Fruit fly (Drosophila melanogaster): ENCODE results near the gene c11.1.

Gene c11.1

DNA sequence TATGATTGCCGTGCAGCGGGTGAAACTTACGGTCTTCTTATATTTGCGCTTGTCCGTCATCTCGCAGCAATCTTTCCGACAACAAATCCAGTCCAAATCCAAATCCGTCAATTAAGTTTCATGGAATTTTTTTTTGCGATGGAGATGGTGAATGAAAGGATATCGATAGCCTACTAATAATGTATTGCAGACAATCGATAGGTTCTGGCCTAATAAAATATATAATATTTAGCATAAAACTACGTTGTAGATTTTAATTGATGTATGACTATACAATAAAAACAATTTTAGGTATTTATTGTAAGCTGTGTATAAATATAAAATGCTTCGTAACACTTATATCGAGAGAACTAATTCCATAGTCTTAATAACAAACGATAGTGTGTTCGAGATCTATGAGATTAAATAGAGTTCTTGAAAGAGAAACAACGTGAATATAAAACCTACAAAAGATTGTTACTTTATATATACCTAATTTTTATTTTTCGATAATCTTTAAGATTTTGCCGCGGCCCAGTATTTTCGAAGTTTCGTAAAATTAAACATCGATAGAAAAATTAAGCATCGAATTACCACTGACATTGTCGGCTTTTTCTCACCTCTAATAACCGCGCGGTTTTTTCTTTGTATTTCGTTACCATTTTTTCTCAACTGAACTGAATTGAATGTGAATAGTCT is 9.9 kb downstream of the c11.1 start, which contains the start of the genes Cfp1 and Aladin:
TSS of gene Cfp1 (minus strand) at position 131 of the 678 bp plus-strand sequence.
TSS of gene Aladin (plus strand) at position 584 of the 678 bp plus-strand sequence.
- TF ChIP-seq CTCF (optimal IDR thresholded peaks at IDR 0.05) (no peak), CG8478 (optimal IDR thresholded peaks at IDR 0.05) (no peak)

DNA sequence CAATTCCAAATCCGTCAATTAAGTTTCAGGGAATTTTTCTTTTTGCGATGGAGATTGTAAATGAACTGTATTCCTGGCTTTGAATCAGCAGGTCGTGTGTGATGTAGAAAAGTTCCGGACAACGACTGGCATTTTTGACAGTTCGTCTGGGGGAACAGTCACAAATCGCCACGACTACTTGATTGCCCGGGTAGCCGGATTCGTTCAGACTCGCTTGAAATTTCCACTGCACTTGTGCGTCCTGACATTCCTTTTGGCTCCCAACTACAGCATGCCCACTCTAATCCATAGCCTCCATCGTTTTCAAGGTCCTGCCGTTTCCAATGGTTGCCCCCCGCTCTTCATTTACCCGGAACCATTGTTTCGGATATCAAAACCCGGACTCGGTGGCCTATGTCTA is 13.1 kb downstream of the c11.1 start, which contains the start of gene CG17440:
TSS of gene CG17440 (minus strand) at position 101 of the 400 bp plus-strand sequence.
- TF ChIP-seq CG8478 (optimal IDR thresholded peaks at IDR 0.05) (no peak), CTCF (optimal IDR thresholded peaks at IDR 0.05) (no peak)

DNA sequence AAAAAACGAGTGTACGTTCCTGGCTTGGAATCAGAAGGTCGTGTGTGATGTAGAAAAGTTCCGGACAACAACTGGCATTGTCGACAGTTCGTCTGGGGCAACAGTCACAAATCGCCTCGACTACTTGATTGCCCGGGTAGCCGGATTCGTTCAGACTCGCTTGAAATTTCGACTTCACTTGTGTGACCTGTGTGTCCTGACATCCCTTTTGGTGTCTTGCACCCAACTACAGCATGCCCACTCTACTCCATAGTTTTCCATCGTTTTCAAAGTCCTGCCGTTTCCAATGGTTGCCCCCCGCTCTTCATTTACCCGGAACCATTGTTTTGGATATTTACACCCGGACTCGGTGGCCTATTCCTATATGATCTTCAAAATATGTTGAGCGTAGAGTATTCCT is 15.3 kb downstream of the c11.1 start, which contains the start of gene Erk7:
TSS of gene Erk7 (minus strand) at position 101 of the 400 bp plus-strand sequence.
- TF ChIP-seq CTCF (optimal IDR thresholded peaks at IDR 0.05) (no peak), CG8478 (optimal IDR thresholded peaks at IDR 0.05) (no peak)

DNA sequence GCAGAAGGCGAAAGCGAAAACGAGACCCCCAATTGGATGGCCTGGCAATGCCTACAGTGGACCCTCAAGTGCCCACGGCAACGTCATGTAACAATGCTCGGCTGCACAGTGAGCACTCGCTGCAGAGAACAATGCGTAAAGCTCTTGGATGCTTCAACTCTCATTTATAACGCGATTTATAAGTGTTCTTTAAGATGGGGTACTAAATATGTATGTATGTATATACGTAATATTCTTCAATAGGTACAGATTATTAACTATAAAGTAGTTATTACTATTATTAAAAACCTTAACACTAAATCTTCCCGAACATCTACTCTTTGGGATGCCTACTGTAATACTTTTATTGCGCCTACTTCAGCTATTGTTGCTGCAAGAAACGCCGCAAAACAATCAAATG is 16.8 kb downstream of the c11.1 start:
- TF ChIP-seq CG8478 (optimal IDR thresholded peaks at IDR 0.05), result no peak
- TF ChIP-seq CTCF (optimal IDR thresholded peaks at IDR 0.05), result no peak

- TF ChIP-seq CG8478 (optimal IDR thresholded peaks at IDR 0.05) (no peak), CTCF (optimal IDR thresholded peaks at IDR 0.05) (no peak)
These were observed 26.9 kb downstream of the c11.1 start, which contains the start of gene ric8a for dm6 chrX:9255964-9256520. Gene ric8a, plus strand, starts transcription at chrX:9256168.

- TF ChIP-seq CG8478 (optimal IDR thresholded peaks at IDR 0.05) (no peak), CTCF (optimal IDR thresholded peaks at IDR 0.05) (no peak)
These were observed 27.9 kb downstream of the c11.1 start for dm6 chrX:9255021-9255420.

DNA sequence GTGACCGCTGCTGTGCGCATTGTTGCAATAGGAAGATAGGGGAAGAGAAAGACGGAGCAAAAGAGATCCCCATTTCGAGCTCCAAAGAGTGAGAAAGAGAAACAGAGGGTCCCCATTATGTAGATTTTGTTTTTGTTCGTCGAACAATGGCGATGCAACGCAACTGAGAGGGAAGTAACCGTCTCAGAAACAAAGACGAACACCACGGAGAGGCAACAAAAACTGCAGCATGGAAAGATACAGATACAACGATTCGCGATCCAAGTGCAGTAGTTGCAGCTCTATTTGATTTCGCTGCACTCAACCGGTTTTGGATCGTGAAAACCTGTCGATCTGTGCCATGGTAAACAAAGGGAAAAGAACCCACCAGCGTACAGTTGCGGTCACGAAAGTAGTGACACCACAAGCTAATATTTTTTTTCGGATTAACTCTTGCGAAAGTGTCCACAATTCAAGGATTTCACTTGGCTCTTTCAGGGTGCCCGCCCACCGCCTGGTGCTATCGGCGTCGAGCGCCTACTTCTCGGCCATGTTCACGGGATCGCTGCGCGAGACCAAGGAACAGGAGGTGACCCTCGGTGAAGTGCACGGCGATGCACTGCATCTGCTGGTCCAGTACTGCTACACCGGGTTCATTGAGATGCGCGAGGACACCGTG is 30.7 kb downstream of the c11.1 start:
- no peak for TF ChIP-seq CTCF (optimal IDR thresholded peaks at IDR 0.05)
- TF ChIP-seq CG8478 (optimal IDR thresholded peaks at IDR 0.05), result no peak

DNA sequence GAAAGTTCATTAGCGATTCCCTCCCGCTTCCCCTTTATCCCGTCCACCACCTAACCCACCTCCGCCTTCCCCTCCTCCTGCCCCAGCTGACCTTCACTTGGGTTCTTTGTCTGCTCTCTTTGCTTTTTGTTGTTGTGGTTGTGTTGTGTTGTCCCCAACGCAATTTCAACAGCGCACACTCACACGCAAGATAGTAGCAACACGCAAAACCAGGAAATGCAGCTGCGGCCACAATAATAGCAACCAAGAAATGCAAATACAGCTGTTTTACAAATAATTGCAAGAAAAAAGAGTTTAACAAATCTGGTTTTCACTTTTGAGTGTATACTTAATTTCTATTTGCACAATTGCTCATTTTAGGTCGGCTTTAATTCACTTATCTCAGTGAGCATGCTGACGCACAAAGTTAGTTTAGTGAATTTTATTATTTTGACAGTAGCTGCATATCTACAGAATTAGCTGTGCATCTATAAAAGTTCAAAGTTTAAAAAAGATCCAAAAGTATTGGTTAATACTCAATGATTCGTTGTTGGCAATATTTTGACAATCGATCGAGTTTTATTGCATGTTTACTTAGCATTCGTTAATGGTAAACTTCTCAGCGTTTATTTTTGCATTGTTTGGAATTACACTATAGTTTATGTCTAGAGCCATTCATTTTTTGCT is 31.6 kb downstream of the c11.1 start:
- TF ChIP-seq CTCF (optimal IDR thresholded peaks at IDR 0.05) (no peak), CG8478 (optimal IDR thresholded peaks at IDR 0.05) (no peak)

- TF ChIP-seq CG8478 (optimal IDR thresholded peaks at IDR 0.05), result no peak
- TF ChIP-seq CTCF (optimal IDR thresholded peaks at IDR 0.05), result no peak
These were observed 32.6 kb downstream of the c11.1 start, which contains the start of gene CG17754 for dm6 chrX:9250161-9250831. Gene CG17754, plus strand, starts transcription at chrX:9250420.

DNA sequence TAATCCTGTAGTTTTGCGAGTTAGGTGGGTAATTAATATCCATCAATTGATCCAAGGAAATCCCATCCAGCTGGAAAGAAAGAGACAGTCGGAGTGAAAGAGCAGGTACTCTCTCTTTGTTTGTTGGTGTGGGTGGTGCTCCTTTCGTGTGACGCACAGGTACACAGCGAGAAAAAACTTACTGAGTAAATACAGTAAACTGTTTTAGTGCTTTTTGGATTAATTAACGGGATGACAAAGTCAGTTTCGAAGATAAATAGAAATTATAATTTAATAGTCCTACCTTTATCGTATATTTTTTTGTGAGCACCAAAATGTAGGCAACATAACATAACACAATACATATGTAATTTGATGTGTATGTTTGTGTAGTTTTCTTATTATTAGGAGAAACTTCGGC is 34.9 kb downstream of the c11.1 start:
- TF ChIP-seq CG8478 (optimal IDR thresholded peaks at IDR 0.05), result no peak

- no peak for TF ChIP-seq CG8478 (optimal IDR thresholded peaks at IDR 0.05)
- no peak for TF ChIP-seq CTCF (optimal IDR thresholded peaks at IDR 0.05)
These were observed 35.6 kb downstream of the c11.1 start, which contains the start of the genes amx and Dsor1 for dm6 chrX:9247171-9247783. Gene amx, minus strand, starts transcription at chrX:9247336. Gene Dsor1, plus strand, starts transcription at chrX:9247342.

- peak in 1 of 2 experiments; percentile 21 for TF ChIP-seq CTCF (optimal IDR thresholded peaks at IDR 0.05)
- no peak for TF ChIP-seq CG8478 (optimal IDR thresholded peaks at IDR 0.05)
These were observed 39.5 kb downstream of the c11.1 start, which contains the start of the genes mxc and Larp7 for dm6 chrX:9243417-9243884. Gene mxc, minus strand, starts transcription at chrX:9243467. Gene Larp7, plus strand, starts transcription at chrX:9243817.

- TF ChIP-seq CTCF (optimal IDR thresholded peaks at IDR 0.05) (no peak), CG8478 (optimal IDR thresholded peaks at IDR 0.05) (no peak)
These were observed 46.4 kb downstream of the c11.1 start, which contains the start of gene Ir8a for dm6 chrX:9236485-9236884. Gene Ir8a, minus strand, starts transcription at chrX:9236585.

DNA sequence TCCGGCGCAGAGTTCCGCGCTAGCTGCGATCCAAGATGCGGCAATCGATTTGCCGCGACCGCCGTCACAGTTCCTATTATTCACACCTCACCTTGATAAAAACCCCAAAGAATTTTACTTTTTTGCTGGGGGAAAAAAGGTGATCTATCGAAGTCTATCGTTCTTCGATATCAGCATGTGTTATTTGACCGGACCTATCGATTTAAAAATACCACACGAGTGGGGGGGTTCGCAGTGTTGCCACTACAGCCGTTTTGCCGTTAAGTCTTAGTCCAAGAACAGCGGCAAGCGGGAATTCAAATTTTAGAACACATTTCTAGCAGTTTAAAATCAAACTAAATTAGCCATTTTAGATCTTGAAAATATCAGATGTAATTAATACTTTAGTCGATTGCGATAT is 50.7 kb downstream of the c11.1 start, which contains the start of gene CG12121:
TSS of gene CG12121 (minus strand) at position 180 of the 400 bp plus-strand sequence.
- TF ChIP-seq CTCF (optimal IDR thresholded peaks at IDR 0.05) (no peak), CG8478 (optimal IDR thresholded peaks at IDR 0.05) (no peak)
